Worm (Caenorhabditis elegans) whole organism, L2 larva: ENCODE data around the gene K09E2.2.

Experiments
- C34F6.9 ChIP-seq: fragments of 150-350 bp; optimal IDR thresholded peaks from 2 replicates; lab custom pipeline; 2014; ENCODE audit warnings: missing biosample characterization, missing genetic modification characterization
- F13H6.1 ChIP-seq: sonication (generic microtip); optimal IDR thresholded peaks from 2 replicates; lab custom pipeline; 2016; ENCODE audit warnings: missing genetic modification characterization, missing compliant biosample characterization
- R02D3.7 ChIP-seq: fragments of 150-350 bp; optimal IDR thresholded peaks from 2 replicates; lab custom pipeline; 2014; ENCODE audit warnings: missing biosample characterization, missing genetic modification characterization
- Y55F3AM.14 ChIP-seq: fragments of 200-800 bp; sonication (Bioruptor generic); optimal IDR thresholded peaks from 2 replicates; lab custom pipeline; 2018; ENCODE audit warnings: mild to moderate bottlenecking, missing genetic modification characterization, missing compliant biosample characterization
- ZK546.5 ChIP-seq: sonication (generic microtip); optimal IDR thresholded peaks from 2 replicates; lab custom pipeline; 2017; ENCODE audit warnings: missing biosample characterization, missing genetic modification characterization
- alr-1 ChIP-seq: fragments of 150-350 bp; optimal IDR thresholded peaks from 2 replicates; lab custom pipeline; 2014; ENCODE audit warnings: missing biosample characterization, missing genetic modification characterization
- aly-2 ChIP-seq: fragments of 150-350 bp; optimal IDR thresholded peaks from 2 replicates; lab custom pipeline; 2014; ENCODE audit warnings: missing biosample characterization, missing genetic modification characterization
- ama-1 ChIP-seq: fragments of 150-350 bp; optimal IDR thresholded peaks from 2 replicates; lab custom pipeline; 2018; ENCODE audit warnings: inconsistent platforms
- blmp-1 ChIP-seq: sonication (generic microtip); optimal IDR thresholded peaks from 2 replicates; lab custom pipeline; 2017; ENCODE audit warnings: missing genetic modification characterization, mild to moderate bottlenecking, missing compliant biosample characterization, antibody characterized with exemption, moderate library complexity; ENCODE audit not compliant: insufficient read depth
- ceh-16 ChIP-seq: fragments of 150-350 bp; optimal IDR thresholded peaks from 2 replicates; lab custom pipeline; 2014; ENCODE audit warnings: missing biosample characterization, missing genetic modification characterization
- ceh-82 ChIP-seq: fragments of 150-350 bp; optimal IDR thresholded peaks from 2 replicates; lab custom pipeline; 2014; ENCODE audit warnings: missing biosample characterization, missing genetic modification characterization
- crh-2 ChIP-seq: sonication (generic microtip); optimal IDR thresholded peaks from 2 replicates; lab custom pipeline; 2017; ENCODE audit warnings: missing biosample characterization, missing genetic modification characterization
- dmd-4 ChIP-seq: sonication (generic microtip); optimal IDR thresholded peaks from 2 replicates; lab custom pipeline; 2017; ENCODE audit warnings: missing biosample characterization, missing genetic modification characterization
- egl-27 ChIP-seq: sonication (generic microtip); optimal IDR thresholded peaks from 3 replicates; lab custom pipeline; 2017; ENCODE audit warnings: missing biosample characterization, missing genetic modification reagents, missing genetic modification characterization
- elt-1 ChIP-seq: fragments of 150-350 bp; optimal IDR thresholded peaks from 2 replicates; lab custom pipeline; 2014; ENCODE audit warnings: missing biosample characterization, missing genetic modification characterization
- elt-3 ChIP-seq: sonication (generic microtip); optimal IDR thresholded peaks from 2 replicates; lab custom pipeline; 2017; ENCODE audit warnings: missing biosample characterization, missing genetic modification characterization
- fos-1 ChIP-seq: fragments of 150-350 bp; optimal IDR thresholded peaks from 2 replicates; lab custom pipeline; 2014; ENCODE audit warnings: missing biosample characterization, missing genetic modification characterization
- gmeb-1 ChIP-seq: fragments of 150-350 bp; optimal IDR thresholded peaks from 2 replicates; lab custom pipeline; 2014; ENCODE audit warnings: missing biosample characterization, missing genetic modification characterization
- lin-11 ChIP-seq: fragments of 150-350 bp; sonication (generic microtip); optimal IDR thresholded peaks from 2 replicates; lab custom pipeline; 2014; ENCODE audit warnings: missing biosample characterization, missing genetic modification characterization, inconsistent platforms, mixed read lengths
- lin-13 ChIP-seq: fragments of 150-350 bp; optimal IDR thresholded peaks from 2 replicates; lab custom pipeline; 2014; ENCODE audit warnings: missing biosample characterization, missing genetic modification reagents, missing genetic modification characterization
- lin-39 ChIP-seq: fragments of 150-350 bp; optimal IDR thresholded peaks from 2 replicates; lab custom pipeline; 2014; ENCODE audit warnings: missing biosample characterization, missing genetic modification reagents, missing genetic modification characterization
- lsy-2 ChIP-seq, 2 experiments: fragments of 150-350 bp in 1 of 2; sonication (generic microtip) in 1 of 2; optimal IDR thresholded peaks; 2 replicates each; lab custom pipeline; 2014 to 2017; ENCODE audit warnings: missing biosample characterization in 2 of 2, missing genetic modification characterization in 2 of 2
- mab-5 ChIP-seq: fragments of 150-350 bp; optimal IDR thresholded peaks from 2 replicates; lab custom pipeline; 2014; ENCODE audit warnings: missing biosample characterization, missing genetic modification characterization
- mbf-1 ChIP-seq: sonication (generic microtip); optimal IDR thresholded peaks from 2 replicates; lab custom pipeline; 2017; ENCODE audit warnings: missing biosample characterization, missing genetic modification characterization
- mdl-1 ChIP-seq, 2 experiments: fragments of 150-350 bp in 1 of 2; sonication (generic microtip) in 1 of 2; optimal IDR thresholded peaks; 2 replicates each; lab custom pipeline; 2017; ENCODE audit warnings: missing biosample characterization in 2 of 2, missing genetic modification characterization in 2 of 2
- nhr-10 ChIP-seq: sonication (generic microtip); optimal IDR thresholded peaks from 2 replicates; lab custom pipeline; 2017; ENCODE audit warnings: missing biosample characterization, missing genetic modification characterization
- nhr-11 ChIP-seq: fragments of 150-350 bp; optimal IDR thresholded peaks from 2 replicates; lab custom pipeline; 2014; ENCODE audit warnings: missing biosample characterization, missing genetic modification characterization
- nhr-12 ChIP-seq: fragments of 150-350 bp; optimal IDR thresholded peaks from 2 replicates; lab custom pipeline; 2014; ENCODE audit warnings: missing biosample characterization, missing genetic modification characterization
- nhr-129 ChIP-seq: fragments of 150-350 bp; optimal IDR thresholded peaks from 2 replicates; lab custom pipeline; 2014; ENCODE audit warnings: missing biosample characterization, missing genetic modification characterization
- nhr-21 ChIP-seq: fragments of 150-350 bp; optimal IDR thresholded peaks from 2 replicates; lab custom pipeline; 2014; ENCODE audit warnings: missing biosample characterization, missing genetic modification characterization
- nhr-23 ChIP-seq: fragments of 150-350 bp; optimal IDR thresholded peaks from 2 replicates; lab custom pipeline; 2014; ENCODE audit warnings: missing biosample characterization, missing genetic modification reagents, missing genetic modification characterization
- nhr-237 ChIP-seq: fragments of 150-350 bp; optimal IDR thresholded peaks from 2 replicates; lab custom pipeline; 2014; ENCODE audit warnings: missing biosample characterization, missing genetic modification characterization
- nhr-25 ChIP-seq: fragments of 150-350 bp; sonication (generic microtip); optimal IDR thresholded peaks from 3 replicates; lab custom pipeline; 2014; ENCODE audit warnings: missing biosample characterization, missing genetic modification characterization
- nhr-6 ChIP-seq: fragments of 150-350 bp; optimal IDR thresholded peaks from 2 replicates; lab custom pipeline; 2014; ENCODE audit warnings: missing biosample characterization, missing genetic modification characterization
- nhr-77 ChIP-seq: fragments of 150-350 bp; optimal IDR thresholded peaks from 2 replicates; lab custom pipeline; 2014; ENCODE audit warnings: missing biosample characterization, missing genetic modification characterization
- peb-1 ChIP-seq: fragments of 150-350 bp; optimal IDR thresholded peaks from 2 replicates; lab custom pipeline; 2014; ENCODE audit warnings: missing biosample characterization, missing genetic modification characterization
- sem-4 ChIP-seq: fragments of 150-350 bp; optimal IDR thresholded peaks from 2 replicates; lab custom pipeline; 2014; ENCODE audit warnings: missing biosample characterization, missing genetic modification reagents, missing genetic modification characterization
- skn-1 ChIP-seq: sonication (generic microtip); optimal IDR thresholded peaks from 2 replicates; lab custom pipeline; 2017; ENCODE audit warnings: missing biosample characterization, missing genetic modification characterization
- sma-3 ChIP-seq: sonication (generic microtip); optimal IDR thresholded peaks from 2 replicates; lab custom pipeline; 2016; ENCODE audit warnings: missing genetic modification reagents, missing genetic modification characterization, missing compliant biosample characterization
- sma-9 ChIP-seq, 2 experiments: fragments of 150-350 bp in 1 of 2; sonication (generic microtip) in 1 of 2; optimal IDR thresholded peaks; 2 replicates each; lab custom pipeline; 2014 to 2016; ENCODE audit warnings: missing genetic modification characterization in 2 of 2, mild to moderate bottlenecking in 1 of 2, missing biosample characterization in 1 of 2, missing compliant biosample characterization in 1 of 2, missing genetic modification reagents in 1 of 2, moderate library complexity in 1 of 2
- snpc-4 ChIP-seq: fragments of 150-350 bp; optimal IDR thresholded peaks from 2 replicates; lab custom pipeline; 2014; ENCODE audit warnings: missing biosample characterization, missing genetic modification characterization
- unc-39 ChIP-seq: fragments of 150-350 bp; optimal IDR thresholded peaks from 2 replicates; lab custom pipeline; 2014; ENCODE audit warnings: missing biosample characterization, missing genetic modification characterization
- unc-55 ChIP-seq: fragments of 150-350 bp; sonication (generic microtip); optimal IDR thresholded peaks from 3 replicates; lab custom pipeline; 2014; ENCODE audit warnings: missing biosample characterization, missing genetic modification reagents, missing genetic modification characterization
- unc-62 ChIP-seq: fragments of 150-350 bp; optimal IDR thresholded peaks from 2 replicates; lab custom pipeline; 2014; ENCODE audit warnings: missing biosample characterization, missing genetic modification reagents, missing genetic modification characterization
- zag-1 ChIP-seq: fragments of 150-350 bp; optimal IDR thresholded peaks from 2 replicates; lab custom pipeline; 2014; ENCODE audit warnings: missing biosample characterization, missing genetic modification characterization
- ztf-1 ChIP-seq: fragments of 200-800 bp; sonication (Bioruptor generic); conservative IDR thresholded peaks from 2 replicates; pipeline ENCODE4 v1.3.6; 2022; ENCODE audit warnings: missing genetic modification characterization, missing compliant biosample characterization
- ztf-11 ChIP-seq: sonication (generic microtip); optimal IDR thresholded peaks from 2 replicates; lab custom pipeline; 2017; ENCODE audit warnings: missing biosample characterization, missing genetic modification characterization
- ztf-4 ChIP-seq: fragments of 150-350 bp; optimal IDR thresholded peaks from 2 replicates; lab custom pipeline; 2014; ENCODE audit warnings: missing biosample characterization, missing genetic modification characterization

The K09E2.2 gene

DNA sequence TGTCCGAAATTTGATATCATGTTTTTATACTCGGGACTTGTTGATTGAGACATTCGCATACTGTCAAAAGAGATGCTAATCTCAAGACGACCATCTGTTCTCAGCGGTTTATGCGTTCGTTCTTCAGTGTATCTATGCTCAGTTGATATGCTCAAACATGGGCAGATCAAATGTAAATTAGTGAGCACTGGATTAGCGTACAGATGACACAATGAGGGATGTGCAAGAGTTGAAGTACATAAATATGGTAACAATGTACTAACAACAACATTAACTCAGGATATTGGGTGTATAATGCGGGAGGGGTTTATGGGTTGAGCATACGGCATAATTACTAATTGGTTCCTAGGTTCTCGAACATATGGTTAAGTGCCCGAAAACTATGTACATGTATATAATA, 10.4 kb upstream of the K09E2.2 start:
- TF ChIP-seq ceh-16 (tag; lab: Kevin White, UChicago) (no peak), ama-1 (no peak), alr-1 (tag; lab: Kevin White, UChicago) (no peak), elt-1 (tag; lab: Kevin White, UChicago) (no peak), gmeb-1 (tag; lab: Kevin White, UChicago) (no peak), ZK546.5 (tag; lab: Kevin White, UChicago) (no peak), nhr-25 (tag; lab: Kevin White, UChicago) (no peak), mab-5 (no peak), nhr-129 (tag; lab: Kevin White, UChicago) (no peak), Y55F3AM.14 (no peak), nhr-21 (tag; lab: Kevin White, UChicago) (no peak), nhr-6 (tag; lab: Kevin White, UChicago) (no peak), unc-62 (GFP tag; lab: Kevin White, UChicago) (no peak), ceh-82 (no peak), dmd-4 (tag; lab: Kevin White, UChicago) (no peak), R02D3.7 (tag; lab: Kevin White, UChicago) (no peak), lsy-2 (tag; optimal IDR thresholded peaks at IDR 0.05; lab: Kevin White, UChicago) (no peak), aly-2 (tag; lab: Kevin White, UChicago) (no peak), mdl-1 (tag; optimal IDR thresholded peaks at IDR 0.05; lab: Kevin White, UChicago) (no peak)

DNA sequence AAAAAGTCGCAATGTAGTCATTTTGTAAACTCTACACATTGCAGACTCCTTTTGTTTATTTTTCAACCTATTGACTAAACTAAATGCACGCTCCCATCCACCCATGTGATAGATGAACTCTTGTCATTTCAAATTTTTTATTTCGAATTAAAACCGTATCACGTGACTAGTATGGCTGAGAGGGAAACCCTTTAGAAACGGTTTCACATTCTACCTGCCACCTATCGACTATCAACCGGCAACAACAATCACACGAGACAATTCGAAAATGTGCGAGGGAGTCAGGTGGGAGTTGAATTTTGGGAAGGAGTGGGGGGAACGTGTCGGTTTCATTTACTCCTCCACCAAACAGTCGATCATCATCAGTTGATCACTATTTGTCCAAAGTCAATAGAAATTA, 1.7 kb downstream of the K09E2.2 start:
- TF ChIP-seq sem-4 (tag; lab: Kevin White, UChicago) (no peak), ama-1 (no peak), crh-2 (tag; lab: Kevin White, UChicago) (peak; percentile 78), lin-13 (GFP tag; lab: Kevin White, UChicago) (no peak), nhr-6 (tag; lab: Kevin White, UChicago) (no peak), ztf-4 (tag; lab: Kevin White, UChicago) (no peak), sma-3 (GFP tag; lab: Kevin White, UChicago) (peak; percentile 75), unc-39 (tag; lab: Kevin White, UChicago) (no peak), unc-55 (GFP tag; lab: Kevin White, UChicago) (no peak), zag-1 (no peak), blmp-1 (tag; lab: Kevin White, UChicago) (no peak), mdl-1 (tag; optimal IDR thresholded peaks at IDR 0.05; lab: Kevin White, UChicago) (peak in 1 of 2 experiments; percentile 21), peb-1 (tag; lab: Kevin White, UChicago) (no peak), nhr-12 (tag; lab: Kevin White, UChicago) (no peak), alr-1 (tag; lab: Kevin White, UChicago) (no peak), dmd-4 (tag; lab: Kevin White, UChicago) (no peak), F13H6.1 (tag; lab: Kevin White, UChicago) (peak; percentile 6), ceh-82 (no peak), nhr-10 (tag; lab: Kevin White, UChicago) (no peak), egl-27 (no peak), lsy-2 (tag; optimal IDR thresholded peaks at IDR 0.05; lab: Kevin White, UChicago) (no peak), R02D3.7 (tag; lab: Kevin White, UChicago) (no peak), Y55F3AM.14 (no peak), C34F6.9 (peak; percentile 17), nhr-21 (tag; lab: Kevin White, UChicago) (no peak), nhr-25 (tag; lab: Kevin White, UChicago) (no peak), elt-3 (tag; lab: Kevin White, UChicago) (no peak), mbf-1 (tag; lab: Kevin White, UChicago) (no peak), lin-11 (tag; lab: Kevin White, UChicago) (no peak), gmeb-1 (tag; lab: Kevin White, UChicago) (peak; percentile 54), snpc-4 (tag; lab: Kevin White, UChicago) (no peak), ZK546.5 (tag; lab: Kevin White, UChicago) (no peak), ztf-11 (tag; lab: Kevin White, UChicago) (no peak), ztf-1 (GFP tag; lab: Robert Waterston, UW) (no peak), nhr-11 (tag; lab: Kevin White, UChicago) (no peak), fos-1 (tag; lab: Kevin White, UChicago) (peak; percentile 27), unc-62 (GFP tag; lab: Kevin White, UChicago) (no peak), aly-2 (tag; lab: Kevin White, UChicago) (no peak), nhr-129 (tag; lab: Kevin White, UChicago) (peak; percentile 67), ceh-16 (tag; lab: Kevin White, UChicago) (no peak), nhr-23 (tag; lab: Kevin White, UChicago) (no peak), skn-1 (tag; lab: Kevin White, UChicago) (no peak), elt-1 (tag; lab: Kevin White, UChicago) (no peak), sma-9 (GFP tag; optimal IDR thresholded peaks at IDR 0.05; lab: Kevin White, UChicago) (peak; percentile 93), sma-9 (tag; optimal IDR thresholded peaks at IDR 0.05; lab: Kevin White, UChicago) (no peak), nhr-237 (no peak), lin-39 (tag; lab: Kevin White, UChicago) (no peak), nhr-77 (tag; lab: Kevin White, UChicago) (no peak), mab-5 (no peak)
